Fruit fly (Drosophila melanogaster): ENCODE results near the gene Ilp3.
A peak's percentile ranks its signal among the peaks of the same experiment; 100 is the strongest.

The Ilp3 gene

dm6 chr3L:9762036-9762597, 39.8 kb downstream of the Ilp3 start (continued):
- TF ChIP-seq ftz-f1 (GFP tag; optimal IDR thresholded peaks at IDR 0.05), result peak; percentile 96
- no peak for TF ChIP-seq CG33557 (GFP tag; optimal IDR thresholded peaks at IDR 0.05)
- 0 out of 2 replicates have a peak, but pooled peaks have one; percentile 5 for TF ChIP-seq ara (GFP tag; IDR thresholded peaks at IDR 0.05)
- TF ChIP-seq CG15514 (GFP tag; optimal IDR thresholded peaks at IDR 0.05), result peak; percentile 3
- no peak; the same call in 1 of the 2 replicates for TF ChIP-seq seq (GFP tag; IDR thresholded peaks at IDR 0.05)
- peak; percentile 25 for TF ChIP-seq gro (GFP tag; optimal IDR thresholded peaks at IDR 0.05)
- peak; percentile 39 for TF ChIP-seq Hmr (GFP tag; optimal IDR thresholded peaks at IDR 0.05)
- peak; percentile 32 for TF ChIP-seq NfI (GFP tag; optimal IDR thresholded peaks at IDR 0.05)
- peak; percentile 82 for TF ChIP-seq scrt (GFP tag; optimal IDR thresholded peaks at IDR 0.05)
- peak; percentile 20 for TF ChIP-seq Meics (GFP tag; optimal IDR thresholded peaks at IDR 0.05)
- TF ChIP-seq lab (GFP tag; optimal IDR thresholded peaks at IDR 0.05), result peak; percentile 80
- no peak for TF ChIP-seq yki (optimal IDR thresholded peaks at IDR 0.05)
- no peak for TF ChIP-seq Mad (GFP tag; optimal IDR thresholded peaks at IDR 0.05)
- TF ChIP-seq fd64A (GFP tag; optimal IDR thresholded peaks at IDR 0.05), result peak; percentile 23
- peak; percentile 8 for TF ChIP-seq Dp (GFP tag; optimal IDR thresholded peaks at IDR 0.05)
- peak; percentile 55; the same call in 1 of the 2 replicates for TF ChIP-seq Adf1 (GFP tag; IDR thresholded peaks at IDR 0.05)
- TF ChIP-seq CG2116 (GFP tag; optimal IDR thresholded peaks at IDR 0.05), result no peak
- TF ChIP-seq chinmo (GFP tag; IDR thresholded peaks at IDR 0.05; ENCODE audit: partially characterized antibody), result peak; percentile 82; the same call in 2 of the 4 replicates
- TF ChIP-seq Hr51 (GFP tag; optimal IDR thresholded peaks at IDR 0.05), result peak in 1 of 2 experiments; percentile 18
- TF ChIP-seq CG3281 (GFP tag; optimal IDR thresholded peaks at IDR 0.05), result peak; percentile 25
- TF ChIP-seq Camta (GFP tag; optimal IDR thresholded peaks at IDR 0.05), result peak; percentile 3
- 0 out of 3 replicates have a peak, but pooled peaks have one; percentile 10 for TF ChIP-seq CG11456 (GFP tag; IDR thresholded peaks at IDR 0.05)
- TF ChIP-seq gcm2 (GFP tag; optimal IDR thresholded peaks at IDR 0.05), result peak; percentile 4
- TF ChIP-seq CG34376 (GFP tag; optimal IDR thresholded peaks at IDR 0.05), result peak; percentile 36
- 0 out of 2 replicates have a peak, but pooled peaks have one; percentile 21 for TF ChIP-seq CG32532 (GFP tag; IDR thresholded peaks at IDR 0.05)
- TF ChIP-seq CG17359 (tag; optimal IDR thresholded peaks at IDR 0.05), result peak; percentile 4
- peak; percentile 35; the same call in 1 of the 2 replicates for TF ChIP-seq Atf6 (GFP tag; IDR thresholded peaks at IDR 0.05)
- no peak for TF ChIP-seq CG4820 (GFP tag; optimal IDR thresholded peaks at IDR 0.05)
- peak; percentile 46; the same call in 1 of the 2 replicates for TF ChIP-seq CG4360 (GFP tag; IDR thresholded peaks at IDR 0.05)
- TF ChIP-seq CG17328 (GFP tag; IDR thresholded peaks at IDR 0.05), result peak; percentile 50; the same call in 1 of the 2 replicates
- peak in 1 of 2 experiments; percentile 17 for TF ChIP-seq dpn (GFP tag; optimal IDR thresholded peaks at IDR 0.05)
- peak; percentile 15 for TF ChIP-seq CG18619 (GFP tag; optimal IDR thresholded peaks at IDR 0.05)
- TF ChIP-seq unpg (GFP tag; optimal IDR thresholded peaks at IDR 0.05), result peak; percentile 6
- peak; percentile 4 for TF ChIP-seq kay (GFP tag; optimal IDR thresholded peaks at IDR 0.05)
- no peak for TF ChIP-seq dmrt99B (tag; optimal IDR thresholded peaks at IDR 0.05)
- TF ChIP-seq so (GFP tag; IDR thresholded peaks at IDR 0.05), result peak; percentile 48; the same call in 1 of the 3 replicates
- peak in 1 of 2 experiments; percentile 40 for TF ChIP-seq Eip74EF (GFP tag; optimal IDR thresholded peaks at IDR 0.05)
- TF ChIP-seq CG11695 (GFP tag; IDR thresholded peaks at IDR 0.05), result 0 out of 3 replicates have a peak, but pooled peaks have one; percentile 15
- TF ChIP-seq dysf (GFP tag; IDR thresholded peaks at IDR 0.05), result 0 out of 3 replicates have a peak, but pooled peaks have one; percentile 12
- peak; percentile 8 for TF ChIP-seq tap (tag; optimal IDR thresholded peaks at IDR 0.05)
- TF ChIP-seq HLH3B (GFP tag; IDR thresholded peaks at IDR 0.05), result no peak
- TF ChIP-seq CG13624 (GFP tag; optimal IDR thresholded peaks at IDR 0.05), result peak; percentile 40
- TF ChIP-seq ERR (GFP tag; optimal IDR thresholded peaks at IDR 0.05), result peak; percentile 20
- TF ChIP-seq sens (GFP tag), result peak; percentile 79
- no peak for TF ChIP-seq Rx (GFP tag; IDR thresholded peaks at IDR 0.05)
- TF ChIP-seq ems (GFP tag; optimal IDR thresholded peaks at IDR 0.05), result peak; percentile 28
- peak; percentile 97 for TF ChIP-seq z (GFP tag; IDR thresholded peaks at IDR 0.05)
- TF ChIP-seq CG6813 (GFP tag; optimal IDR thresholded peaks at IDR 0.05), result peak; percentile 46
- TF ChIP-seq CG7987 (GFP tag; optimal IDR thresholded peaks at IDR 0.05), result peak; percentile 46
